Fruit fly (Drosophila melanogaster) whole organism, adult: Measurements from ENCODE around the gene CG13064.

Experiments
- CG14711 ChIP-seq: fragments of 200-800 bp; sonication (Bioruptor generic); optimal IDR thresholded peaks from 2 replicates; lab custom pipeline; 2018; ENCODE audit warnings: missing biosample characterization, mild to moderate bottlenecking, missing genetic modification characterization, moderate library complexity
- CG1620 ChIP-seq: fragments of 200-800 bp; sonication (Bioruptor generic); optimal IDR thresholded peaks from 2 replicates; lab custom pipeline; 2016; ENCODE audit warnings: missing biosample characterization, missing genetic modification characterization
- CG33017 ChIP-seq: fragments of 200-800 bp; sonication (Bioruptor generic); optimal IDR thresholded peaks from 2 replicates; lab custom pipeline; 2018; ENCODE audit warnings: missing biosample characterization, mild to moderate bottlenecking, missing genetic modification characterization, moderate library complexity
- CG5204 ChIP-seq: fragments of 200-800 bp; sonication (Bioruptor generic); optimal IDR thresholded peaks from 2 replicates; lab custom pipeline; 2016; ENCODE audit warnings: missing biosample characterization, missing genetic modification characterization
- Crg-1 ChIP-seq: fragments of 200-800 bp; sonication (Bioruptor generic); optimal IDR thresholded peaks from 2 replicates; lab custom pipeline; 2016; ENCODE audit warnings: missing biosample characterization, missing genetic modification characterization
- Hr96 ChIP-seq: fragments of 200-800 bp; sonication (Bioruptor generic); optimal IDR thresholded peaks from 2 replicates; lab custom pipeline; 2016; ENCODE audit warnings: missing biosample characterization, missing genetic modification characterization
- cic ChIP-seq: fragments of 200-800 bp; sonication (Bioruptor generic); optimal IDR thresholded peaks from 2 replicates; lab custom pipeline; 2017; ENCODE audit warnings: missing biosample characterization, mild to moderate bottlenecking, missing genetic modification characterization, moderate library complexity
- kay ChIP-seq: fragments of 200-800 bp; sonication (Bioruptor generic); peaks from one replicate; lab custom pipeline; 2016; ENCODE audit warnings: missing biosample characterization, missing genetic modification characterization, borderline replicate concordance
- pad ChIP-seq: fragments of 200-800 bp; sonication (Bioruptor generic); optimal IDR thresholded peaks from 3 replicates; lab custom pipeline; 2017; ENCODE audit warnings: missing biosample characterization, missing genetic modification characterization, mild to moderate bottlenecking, moderate library complexity, missing genetic modification reagents
- toe ChIP-seq: fragments of 200-800 bp; sonication (Bioruptor generic); optimal IDR thresholded peaks from 2 replicates; lab custom pipeline; 2016; ENCODE audit warnings: missing biosample characterization, missing genetic modification characterization

DNA sequence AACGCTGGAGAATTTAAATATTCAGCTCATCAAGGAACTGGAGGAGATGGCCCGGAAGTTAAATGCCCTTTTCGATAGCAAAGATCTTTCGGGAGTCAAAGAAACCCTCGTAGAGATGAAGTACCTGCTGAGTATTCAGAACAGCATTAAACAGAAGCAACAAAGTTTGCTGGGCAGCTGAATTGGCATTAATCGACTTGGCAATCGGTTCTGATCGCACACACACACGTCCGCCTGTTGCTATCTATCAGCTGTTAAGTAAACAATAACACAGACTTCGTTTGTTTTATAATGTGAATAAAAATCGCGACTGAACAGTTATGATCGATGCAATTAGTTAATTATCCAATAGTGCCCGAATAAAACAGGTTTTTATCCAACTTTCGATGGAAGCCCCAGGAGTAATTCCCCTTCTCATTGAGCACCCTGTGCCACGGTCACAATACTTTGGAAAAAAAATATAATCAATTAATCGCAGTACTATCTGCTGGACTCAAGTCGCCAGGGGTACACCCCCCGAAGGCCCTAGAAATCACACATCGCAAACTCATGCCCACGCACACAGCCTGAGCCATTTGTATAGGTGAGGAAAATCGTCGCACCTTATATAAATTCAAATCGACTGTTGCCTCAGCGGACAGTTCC, 46.2 kb upstream of the CG13064 start:
- TF ChIP-seq kay (GFP tag; lab: Kevin White, UChicago) (peak; percentile 89), CG33017 (tag; lab: Kevin White, UChicago) (peak; percentile 28), CG1620 (GFP tag; lab: Kevin White, UChicago) (no peak), CG14711 (tag; lab: Kevin White, UChicago) (peak; percentile 23), cic (GFP tag; lab: Kevin White, UChicago) (peak; percentile 65), Hr96 (GFP tag; lab: Kevin White, UChicago) (no peak), pad (GFP tag; lab: Kevin White, UChicago) (no peak), Crg-1 (GFP tag; lab: Kevin White, UChicago) (no peak), toe (GFP tag; lab: Kevin White, UChicago) (peak; percentile 21), CG5204 (GFP tag; lab: Kevin White, UChicago) (no peak)
